In genomic region chr3L:3194059-3194458, dm6 we compare ENCODE assay signal across 1 fruit fly cellular context.
TF ChIP-seq lines count a peak whose summit lies in the region.

No protein-coding gene starts in this region.

TF ChIP-seq in whole organism, embryonic, 481 proteins besides CTCF, POLR2A, EP300 and RAD21 (continued from another document and continues in another):
- peak; percentile 92 for TF ChIP-seq tap (tag; optimal IDR thresholded peaks at IDR 0.05; lab: Kevin White, UChicago)
- peak; percentile 61 for TF ChIP-seq Dip3 (GFP tag; optimal IDR thresholded peaks at IDR 0.05; lab: Kevin White, UChicago)
- TF ChIP-seq bbx (GFP tag; IDR thresholded peaks at IDR 0.05; lab: Robert Waterston, UW; ENCODE audit: partially characterized antibody): no peak
- TF ChIP-seq run (tag; optimal IDR thresholded peaks at IDR 0.05; lab: Kevin White, UChicago): peak; percentile 89
- peak; percentile 93 for TF ChIP-seq Dek (tag; optimal IDR thresholded peaks at IDR 0.05; lab: Kevin White, UChicago)
- peak; percentile 93 for TF ChIP-seq CG32772 (GFP tag; IDR thresholded peaks at IDR 0.05; lab: Robert Waterston, UW)
- TF ChIP-seq CG12942 (GFP tag; optimal IDR thresholded peaks at IDR 0.05; lab: Kevin White, UChicago): peak; percentile 80
- TF ChIP-seq gcm2 (GFP tag; optimal IDR thresholded peaks at IDR 0.05; lab: Kevin White, UChicago): peak; percentile 9
- peak; percentile 93 for TF ChIP-seq CG12659 (GFP tag; optimal IDR thresholded peaks at IDR 0.05; lab: Kevin White, UChicago)
- TF ChIP-seq repo (GFP tag; optimal IDR thresholded peaks at IDR 0.05; lab: Kevin White, UChicago): peak; percentile 48
- peak; percentile 94 for TF ChIP-seq E2f1 (GFP tag; IDR thresholded peaks at IDR 0.05; lab: Robert Waterston, UW)
- TF ChIP-seq vnd (GFP tag; IDR thresholded peaks at IDR 0.05; lab: Robert Waterston, UW; ENCODE audit: partially characterized antibody): no peak
- peak; percentile 72 for TF ChIP-seq toy (GFP tag; IDR thresholded peaks at IDR 0.05; lab: Robert Waterston, UW)
- TF ChIP-seq CG8944 (GFP tag; optimal IDR thresholded peaks at IDR 0.05; lab: Kevin White, UChicago): peak; percentile 31
- TF ChIP-seq nerfin-1 (tag; optimal IDR thresholded peaks at IDR 0.05; lab: Kevin White, UChicago): peak; percentile 82
- TF ChIP-seq jigr1 (GFP tag; IDR thresholded peaks at IDR 0.05; lab: Robert Waterston, UW): peak; percentile 90
- TF ChIP-seq Doc2 (GFP tag; IDR thresholded peaks at IDR 0.05; lab: Robert Waterston, UW): peak; percentile 73
- peak; percentile 87 for TF ChIP-seq Chrac-16 (GFP tag; optimal IDR thresholded peaks at IDR 0.05; lab: Kevin White, UChicago)
- peak; percentile 94 for TF ChIP-seq CG6813 (GFP tag; optimal IDR thresholded peaks at IDR 0.05; lab: Kevin White, UChicago)
- TF ChIP-seq Gug (GFP tag; IDR thresholded peaks at IDR 0.05; lab: Robert Waterston, UW): peak; percentile 88
- peak; percentile 92 for TF ChIP-seq CG7271 (tag; optimal IDR thresholded peaks at IDR 0.05; lab: Kevin White, UChicago)
- peak; percentile 74 for TF ChIP-seq YL-1 (GFP tag; optimal IDR thresholded peaks at IDR 0.05; lab: Kevin White, UChicago)
- TF ChIP-seq CG3838 (GFP tag; optimal IDR thresholded peaks at IDR 0.05; lab: Kevin White, UChicago): peak; percentile 56
- no peak for TF ChIP-seq sqz (GFP tag; optimal IDR thresholded peaks at IDR 0.05; lab: Kevin White, UChicago)
- no peak for TF ChIP-seq CG34224 (GFP tag; IDR thresholded peaks at IDR 0.05; lab: Robert Waterston, UW; ENCODE audit: partially characterized antibody)
- TF ChIP-seq CG9437 (GFP tag; optimal IDR thresholded peaks at IDR 0.05; lab: Kevin White, UChicago): peak; percentile 84
- TF ChIP-seq bcd (GFP tag; optimal IDR thresholded peaks at IDR 0.05; lab: Kevin White, UChicago): peak; percentile 90
- peak; percentile 79; the same call in 2 of the 3 replicates for TF ChIP-seq C15 (GFP tag; IDR thresholded peaks at IDR 0.05; lab: Robert Waterston, UW)
- TF ChIP-seq chm (GFP tag; IDR thresholded peaks at IDR 0.05; lab: Robert Waterston, UW): peak; percentile 95
- peak; percentile 86 for TF ChIP-seq Max (GFP tag; optimal IDR thresholded peaks at IDR 0.05; lab: Kevin White, UChicago)
- TF ChIP-seq CG13424 (tag; optimal IDR thresholded peaks at IDR 0.05; lab: Kevin White, UChicago): peak; percentile 93
- TF ChIP-seq NC2β (GFP tag; optimal IDR thresholded peaks at IDR 0.05; lab: Kevin White, UChicago): peak; percentile 43
- TF ChIP-seq CG2116 (GFP tag; optimal IDR thresholded peaks at IDR 0.05; lab: Kevin White, UChicago): peak; percentile 66
- TF ChIP-seq chif (GFP tag; optimal IDR thresholded peaks at IDR 0.05; lab: Kevin White, UChicago): peak; percentile 47 to 57
- TF ChIP-seq cas (GFP tag; IDR thresholded peaks at IDR 0.05; lab: Robert Waterston, UW): peak; percentile 82
- peak; percentile 95 for TF ChIP-seq ranshi (GFP tag; IDR thresholded peaks at IDR 0.05; lab: Robert Waterston, UW)
- peak; percentile 95 for TF ChIP-seq row (GFP tag; IDR thresholded peaks at IDR 0.05; lab: Robert Waterston, UW)
- peak; percentile 95 for TF ChIP-seq Ada2b (GFP tag; IDR thresholded peaks at IDR 0.05; lab: Robert Waterston, UW)
- peak in 1 of 2 experiments; percentile 70 for TF ChIP-seq Hr78 (GFP tag; optimal IDR thresholded peaks at IDR 0.05; lab: Kevin White, UChicago)
- TF ChIP-seq CG15269 (tag; optimal IDR thresholded peaks at IDR 0.05; lab: Kevin White, UChicago): peak; percentile 96
- TF ChIP-seq Lhr (GFP tag; optimal IDR thresholded peaks at IDR 0.05; lab: Kevin White, UChicago): peak; percentile 78
- peak; percentile 39 for TF ChIP-seq Usf (GFP tag; optimal IDR thresholded peaks at IDR 0.05; lab: Kevin White, UChicago)
- TF ChIP-seq peb (GFP tag; IDR thresholded peaks at IDR 0.05; lab: Robert Waterston, UW): peak; percentile 90
- TF ChIP-seq dati (GFP tag; IDR thresholded peaks at IDR 0.05; lab: Robert Waterston, UW): peak; percentile 78; the same call in 1 of the 2 replicates
- TF ChIP-seq zen2 (GFP tag; IDR thresholded peaks at IDR 0.05; lab: Robert Waterston, UW; ENCODE audit: partially characterized antibody): no peak
- TF ChIP-seq gsb (GFP tag; IDR thresholded peaks at IDR 0.05; lab: Robert Waterston, UW): peak; percentile 93
- TF ChIP-seq CG18764 (GFP tag; optimal IDR thresholded peaks at IDR 0.05; lab: Kevin White, UChicago): peak; percentile 85
- TF ChIP-seq Mad (GFP tag; optimal IDR thresholded peaks at IDR 0.05; lab: Kevin White, UChicago): peak; percentile 81
- TF ChIP-seq Side (GFP tag; optimal IDR thresholded peaks at IDR 0.05; lab: Kevin White, UChicago): peak; percentile 41
- peak; percentile 93 for TF ChIP-seq CG12299 (tag; optimal IDR thresholded peaks at IDR 0.05; lab: Kevin White, UChicago)
- TF ChIP-seq Vsx1 (GFP tag; optimal IDR thresholded peaks at IDR 0.05; lab: Kevin White, UChicago): peak; percentile 86
- peak; percentile 95 for TF ChIP-seq oc (tag; optimal IDR thresholded peaks at IDR 0.05; lab: Kevin White, UChicago)
- TF ChIP-seq Asciz (GFP tag; optimal IDR thresholded peaks at IDR 0.05; lab: Kevin White, UChicago): peak; percentile 94
- peak; percentile 90 for TF ChIP-seq ap (GFP tag; IDR thresholded peaks at IDR 0.05; lab: Robert Waterston, UW)
- peak; percentile 98 for TF ChIP-seq CG17359 (tag; optimal IDR thresholded peaks at IDR 0.05; lab: Kevin White, UChicago)
- peak; percentile 48 for TF ChIP-seq HLH54F (GFP tag; optimal IDR thresholded peaks at IDR 0.05; lab: Kevin White, UChicago)
- TF ChIP-seq ATbp (GFP tag; optimal IDR thresholded peaks at IDR 0.05; lab: Kevin White, UChicago): peak; percentile 93
- TF ChIP-seq da (GFP tag; optimal IDR thresholded peaks at IDR 0.05; lab: Kevin White, UChicago): peak; percentile 13
- TF ChIP-seq cg (GFP tag; optimal IDR thresholded peaks at IDR 0.05; lab: Kevin White, UChicago): peak; percentile 62
- TF ChIP-seq bowl (GFP tag; IDR thresholded peaks at IDR 0.05; lab: Robert Waterston, UW): peak; percentile 83; the same call in 1 of the 2 replicates
- peak; percentile 93 for TF ChIP-seq CG10959 (GFP tag; IDR thresholded peaks at IDR 0.05; lab: Robert Waterston, UW)
- TF ChIP-seq CG6654 (GFP tag; optimal IDR thresholded peaks at IDR 0.05; lab: Kevin White, UChicago): peak; percentile 75
- no peak for TF ChIP-seq Sin3A (optimal IDR thresholded peaks at IDR 0.05; lab: Kevin White, UChicago)
- TF ChIP-seq dan (GFP tag; IDR thresholded peaks at IDR 0.05; lab: Robert Waterston, UW): peak; percentile 75
- TF ChIP-seq CG9609 (GFP tag; optimal IDR thresholded peaks at IDR 0.05; lab: Kevin White, UChicago): peak; percentile 13
- no peak for TF ChIP-seq BEAF-32 (GFP tag; optimal IDR thresholded peaks at IDR 0.05; lab: Kevin White, UChicago)
- TF ChIP-seq pita (GFP tag; optimal IDR thresholded peaks at IDR 0.05; lab: Kevin White, UChicago): no peak
- peak; percentile 97 for TF ChIP-seq CG11695 (GFP tag; IDR thresholded peaks at IDR 0.05; lab: Robert Waterston, UW)
- peak; percentile 78 for TF ChIP-seq CG17802 (tag; optimal IDR thresholded peaks at IDR 0.05; lab: Kevin White, UChicago)
- peak; percentile 95 for TF ChIP-seq CG7839 (tag; optimal IDR thresholded peaks at IDR 0.05; lab: Kevin White, UChicago)
- TF ChIP-seq Oaz (GFP tag; IDR thresholded peaks at IDR 0.05; lab: Robert Waterston, UW): peak; percentile 86
- peak; percentile 86 for TF ChIP-seq gce (GFP tag; IDR thresholded peaks at IDR 0.05; lab: Robert Waterston, UW)
- no peak for TF ChIP-seq zf30C (GFP tag; optimal IDR thresholded peaks at IDR 0.05; lab: Kevin White, UChicago)
- TF ChIP-seq nom (GFP tag; optimal IDR thresholded peaks at IDR 0.05; lab: Kevin White, UChicago): peak; percentile 62
- peak; percentile 86 for TF ChIP-seq Gsc (GFP tag; IDR thresholded peaks at IDR 0.05; lab: Robert Waterston, UW)
- TF ChIP-seq sna (GFP tag; IDR thresholded peaks at IDR 0.05; lab: Robert Waterston, UW; ENCODE audit: partially characterized antibody): no peak
- TF ChIP-seq ara (GFP tag; IDR thresholded peaks at IDR 0.05; lab: Robert Waterston, UW): peak; percentile 93
- peak; percentile 63 for TF ChIP-seq ash1 (GFP tag; optimal IDR thresholded peaks at IDR 0.05; lab: Kevin White, UChicago)
- TF ChIP-seq bab2 (GFP tag; optimal IDR thresholded peaks at IDR 0.05; lab: Kevin White, UChicago): peak; percentile 79
- peak; percentile 97 for TF ChIP-seq lab (GFP tag; optimal IDR thresholded peaks at IDR 0.05; lab: Kevin White, UChicago)
- TF ChIP-seq CG17361 (GFP tag; IDR thresholded peaks at IDR 0.05; lab: Robert Waterston, UW): peak; percentile 95
- no peak for TF ChIP-seq Hmx (GFP tag; optimal IDR thresholded peaks at IDR 0.05; lab: Kevin White, UChicago)
- TF ChIP-seq CG17568 (GFP tag; optimal IDR thresholded peaks at IDR 0.05; lab: Kevin White, UChicago): no peak
- peak; percentile 86 for TF ChIP-seq fd64A (GFP tag; optimal IDR thresholded peaks at IDR 0.05; lab: Kevin White, UChicago)
- TF ChIP-seq GATAe (GFP tag; conservative IDR thresholded peaks at IDR 0.05; lab: Robert Waterston, UW): peak; percentile 43; the same call in 1 of the 2 replicates
- no peak for TF ChIP-seq CG14860 (GFP tag; IDR thresholded peaks at IDR 0.05; lab: Robert Waterston, UW; ENCODE audit: partially characterized antibody)
- peak; percentile 75 for TF ChIP-seq Bdp1 (GFP tag; optimal IDR thresholded peaks at IDR 0.05; lab: Kevin White, UChicago)
- no peak for TF ChIP-seq CG4282 (GFP tag; optimal IDR thresholded peaks at IDR 0.05; lab: Kevin White, UChicago)
- TF ChIP-seq MTF-1 (GFP tag; optimal IDR thresholded peaks at IDR 0.05; lab: Kevin White, UChicago; ENCODE audit: borderline replicate concordance): peak; percentile 89
- TF ChIP-seq PHDP (tag; optimal IDR thresholded peaks at IDR 0.05; lab: Kevin White, UChicago): peak; percentile 95
- TF ChIP-seq knrl (GFP tag; IDR thresholded peaks at IDR 0.05; lab: Robert Waterston, UW; ENCODE audit: partially characterized antibody): 0 out of 3 replicates have a peak, but pooled peaks have one; percentile 12
- TF ChIP-seq CG12071 (GFP tag; optimal IDR thresholded peaks at IDR 0.05; lab: Kevin White, UChicago): peak; percentile 91
- TF ChIP-seq Elba2 (GFP tag; optimal IDR thresholded peaks at IDR 0.05; lab: Kevin White, UChicago): peak; percentile 55
- peak; percentile 95 for TF ChIP-seq CG12391 (tag; optimal IDR thresholded peaks at IDR 0.05; lab: Kevin White, UChicago)
- TF ChIP-seq CG10321 (GFP tag; IDR thresholded peaks at IDR 0.05; lab: Robert Waterston, UW): peak; percentile 76
- TF ChIP-seq phol (tag; optimal IDR thresholded peaks at IDR 0.05; lab: Kevin White, UChicago): peak; percentile 92
- TF ChIP-seq shn (GFP tag; optimal IDR thresholded peaks at IDR 0.05; lab: Kevin White, UChicago): no peak
- no peak for TF ChIP-seq btn (GFP tag; optimal IDR thresholded peaks at IDR 0.05; lab: Kevin White, UChicago)
- TF ChIP-seq CG11398 (GFP tag; optimal IDR thresholded peaks at IDR 0.05; lab: Kevin White, UChicago): peak; percentile 13
- TF ChIP-seq Doc3 (GFP tag; IDR thresholded peaks at IDR 0.05; lab: Robert Waterston, UW; ENCODE audit: partially characterized antibody): no peak
- TF ChIP-seq pan (optimal IDR thresholded peaks at IDR 0.05; lab: Kevin White, UChicago): no peak
- peak in 1 of 2 experiments; percentile 97 for TF ChIP-seq pan (GFP tag; optimal IDR thresholded peaks at IDR 0.05 in 1 of 2, IDR thresholded peaks at IDR 0.05 in 1 of 2)
- peak; percentile 82 for TF ChIP-seq CG6175 (GFP tag; IDR thresholded peaks at IDR 0.05; lab: Robert Waterston, UW)
- TF ChIP-seq kni (GFP tag; optimal IDR thresholded peaks at IDR 0.05; lab: Kevin White, UChicago): peak; percentile 4
- TF ChIP-seq CG34422 (GFP tag; IDR thresholded peaks at IDR 0.05; lab: Robert Waterston, UW): peak; percentile 97
- no peak for TF ChIP-seq ato (GFP tag; IDR thresholded peaks at IDR 0.05; lab: Robert Waterston, UW; ENCODE audit: partially characterized antibody)
- TF ChIP-seq CG4424 (GFP tag; optimal IDR thresholded peaks at IDR 0.05; lab: Kevin White, UChicago): peak; percentile 88
- peak; percentile 77 for TF ChIP-seq CG43689 (GFP tag; IDR thresholded peaks at IDR 0.05; lab: Robert Waterston, UW)
- peak; percentile 88 for TF ChIP-seq croc (GFP tag; conservative IDR thresholded peaks at IDR 0.05; lab: Robert Waterston, UW)
- TF ChIP-seq Fer1 (GFP tag; optimal IDR thresholded peaks at IDR 0.05; lab: Kevin White, UChicago): peak; percentile 94
- TF ChIP-seq CG18476 (GFP tag; optimal IDR thresholded peaks at IDR 0.05; lab: Kevin White, UChicago): peak; percentile 86
- TF ChIP-seq CG15479 (GFP tag; optimal IDR thresholded peaks at IDR 0.05; lab: Kevin White, UChicago): peak; percentile 43
- peak; percentile 73 for TF ChIP-seq wdn (GFP tag; IDR thresholded peaks at IDR 0.05; lab: Robert Waterston, UW)
- TF ChIP-seq vvl (GFP tag; IDR thresholded peaks at IDR 0.05; lab: Robert Waterston, UW): peak; percentile 98
- peak; percentile 91 for TF ChIP-seq sisA (GFP tag; IDR thresholded peaks at IDR 0.05; lab: Robert Waterston, UW)
- TF ChIP-seq MBD-R2 (GFP tag; IDR thresholded peaks at IDR 0.05; lab: Robert Waterston, UW): peak; percentile 76
- TF ChIP-seq CG3281 (GFP tag; optimal IDR thresholded peaks at IDR 0.05; lab: Kevin White, UChicago): peak; percentile 93
- TF ChIP-seq jumu (GFP tag; optimal IDR thresholded peaks at IDR 0.05; lab: Kevin White, UChicago): peak; percentile 29
- peak; percentile 84 for TF ChIP-seq CG30431 (GFP tag; optimal IDR thresholded peaks at IDR 0.05; lab: Kevin White, UChicago)
- peak; percentile 50 for TF ChIP-seq CG1792 (GFP tag; optimal IDR thresholded peaks at IDR 0.05; lab: Kevin White, UChicago)
- TF ChIP-seq CG10543 (GFP tag; optimal IDR thresholded peaks at IDR 0.05; lab: Kevin White, UChicago): peak; percentile 59
- no peak for TF ChIP-seq CG8089 (GFP tag; optimal IDR thresholded peaks at IDR 0.05; lab: Kevin White, UChicago)
- TF ChIP-seq gcm (GFP tag; optimal IDR thresholded peaks at IDR 0.05; lab: Kevin White, UChicago): peak; percentile 95
- peak; percentile 8 for TF ChIP-seq luna (GFP tag; optimal IDR thresholded peaks at IDR 0.05; lab: Kevin White, UChicago)
- TF ChIP-seq odd (GFP tag; optimal IDR thresholded peaks at IDR 0.05; lab: Kevin White, UChicago): peak; percentile 86
- TF ChIP-seq CG5953 (GFP tag; IDR thresholded peaks at IDR 0.05; lab: Robert Waterston, UW): peak; percentile 93
- peak; percentile 89 for TF ChIP-seq Hr3 (GFP tag; optimal IDR thresholded peaks at IDR 0.05; lab: Kevin White, UChicago)
- peak; percentile 91 for TF ChIP-seq az2 (GFP tag; optimal IDR thresholded peaks at IDR 0.05; lab: Kevin White, UChicago)
- peak; percentile 76 for TF ChIP-seq CG15073 (GFP tag; optimal IDR thresholded peaks at IDR 0.05; lab: Kevin White, UChicago)
- TF ChIP-seq dpn (GFP tag; optimal IDR thresholded peaks at IDR 0.05; lab: Kevin White, UChicago): peak; percentile 40 to 92
